Fruit fly (Drosophila melanogaster) whole organism, embryonic: Measurements from ENCODE around the gene p-cup.
A peak's percentile ranks its signal among the peaks of the same experiment; 100 is the strongest.

Source experiments
- Abd-B ChIP-seq: fragments of 200-800 bp; sonication (Bioruptor generic); optimal IDR thresholded peaks from 2 replicates; lab custom pipeline; 2018; ENCODE audit warnings: missing biosample characterization, mild to moderate bottlenecking, missing genetic modification characterization, moderate library complexity
- Ada2b ChIP-seq: fragments of 200-800 bp; sonication (Bioruptor generic); IDR thresholded peaks from 2 replicates; pipeline ENCODE4 v1.3.6; 2022; ENCODE audit warnings: missing biosample characterization, missing genetic modification characterization
- Asciz ChIP-seq: fragments of 200-800 bp; sonication (Bioruptor generic); optimal IDR thresholded peaks from 2 replicates; lab custom pipeline; 2017; ENCODE audit warnings: missing biosample characterization, mild to moderate bottlenecking, missing genetic modification characterization, missing genetic modification reagents
- BEAF-32 ChIP-seq: fragments of 200-800 bp; sonication (Bioruptor generic); optimal IDR thresholded peaks from 3 replicates; lab custom pipeline; 2017; ENCODE audit warnings: missing biosample characterization, missing genetic modification characterization, mild to moderate bottlenecking, moderate library complexity, missing genetic modification reagents
- Blimp-1 ChIP-seq: fragments of 200-800 bp; sonication (Bioruptor generic); optimal IDR thresholded peaks from 3 replicates; lab custom pipeline; 2018; ENCODE audit warnings: missing biosample characterization, missing genetic modification characterization, mild to moderate bottlenecking, moderate library complexity, missing genetic modification reagents
- C15 ChIP-seq: fragments of 200-800 bp; sonication (Bioruptor generic); IDR thresholded peaks from 3 replicates; pipeline ENCODE4 v1.3.6; 2022; ENCODE audit warnings: missing biosample characterization, missing genetic modification characterization
- CG10321 ChIP-seq: fragments of 200-800 bp; sonication (Bioruptor generic); IDR thresholded peaks from 2 replicates; pipeline ENCODE4 v1.3.6; 2022; ENCODE audit warnings: missing biosample characterization, missing genetic modification characterization
- CG10654 ChIP-seq: fragments of 200-800 bp; sonication (Bioruptor generic); optimal IDR thresholded peaks from 2 replicates; lab custom pipeline; 2016; ENCODE audit warnings: missing biosample characterization, missing genetic modification characterization
- CG10979 ChIP-seq: fragments of 200-800 bp; sonication (Bioruptor generic); optimal IDR thresholded peaks from 2 replicates; lab custom pipeline; 2018; ENCODE audit warnings: missing biosample characterization, mild to moderate bottlenecking, missing genetic modification characterization, moderate library complexity
- CG14667 ChIP-seq: fragments of 200-800 bp; sonication (Bioruptor generic); IDR thresholded peaks from 2 replicates; pipeline ENCODE4 v1.3.6; 2022; ENCODE audit warnings: missing biosample characterization, missing genetic modification characterization
- CG14710 ChIP-seq: fragments of 200-800 bp; sonication (Bioruptor generic); optimal IDR thresholded peaks from 3 replicates; lab custom pipeline; 2019; ENCODE audit warnings: missing biosample characterization, mild to moderate bottlenecking, missing genetic modification characterization, moderate library complexity
- CG15073 ChIP-seq: fragments of 200-800 bp; sonication (Bioruptor generic); optimal IDR thresholded peaks from 2 replicates; lab custom pipeline; 2016; ENCODE audit warnings: missing biosample characterization, missing genetic modification characterization
- CG15696 ChIP-seq: fragments of 200-800 bp; sonication (Bioruptor generic); optimal IDR thresholded peaks from 2 replicates; lab custom pipeline; 2019; ENCODE audit warnings: missing biosample characterization, mild to moderate bottlenecking, missing genetic modification characterization, moderate library complexity
- CG17829 ChIP-seq: fragments of 200-800 bp; optimal IDR thresholded peaks from 2 replicates; lab custom pipeline; 2019; ENCODE audit warnings: missing biosample characterization, mild to moderate bottlenecking, missing genetic modification characterization, moderate library complexity
- CG18599 ChIP-seq: fragments of 200-800 bp; sonication (Bioruptor generic); optimal IDR thresholded peaks from 3 replicates; lab custom pipeline; 2017; ENCODE audit warnings: missing biosample characterization, missing genetic modification characterization, mild to moderate bottlenecking, moderate library complexity, missing genetic modification reagents
- CG2199 ChIP-seq: fragments of 200-800 bp; sonication (Bioruptor generic); IDR thresholded peaks from 3 replicates; pipeline ENCODE4 v1.3.6; 2022; ENCODE audit warnings: missing biosample characterization, missing genetic modification characterization
- CG2712 ChIP-seq: fragments of 200-800 bp; optimal IDR thresholded peaks from 3 replicates; lab custom pipeline; 2019; ENCODE audit warnings: missing biosample characterization, mild to moderate bottlenecking, missing genetic modification characterization, moderate library complexity
- CG30403 ChIP-seq: fragments of 200-800 bp; sonication (Bioruptor generic); optimal IDR thresholded peaks from 3 replicates; lab custom pipeline; 2016; ENCODE audit warnings: missing biosample characterization, missing genetic modification characterization
- CG30431 ChIP-seq: fragments of 200-800 bp; sonication (Bioruptor generic); optimal IDR thresholded peaks from 2 replicates; lab custom pipeline; 2017; ENCODE audit warnings: missing biosample characterization, missing genetic modification characterization
- CG31224 ChIP-seq: fragments of 200-800 bp; sonication (Bioruptor generic); IDR thresholded peaks from 2 replicates; pipeline ENCODE4 v1.3.6; 2022; ENCODE audit warnings: missing biosample characterization, missing genetic modification characterization
- CG33557 ChIP-seq: fragments of 200-800 bp; sonication (Bioruptor generic); optimal IDR thresholded peaks from 2 replicates; lab custom pipeline; 2019; ENCODE audit warnings: missing biosample characterization, mild to moderate bottlenecking, missing genetic modification characterization, moderate library complexity
- CG3407 ChIP-seq: fragments of 200-800 bp; sonication (Bioruptor generic); optimal IDR thresholded peaks from 2 replicates; lab custom pipeline; 2018; ENCODE audit warnings: missing biosample characterization, mild to moderate bottlenecking, missing genetic modification characterization
- CG7556 ChIP-seq: fragments of 200-800 bp; sonication (Bioruptor generic); optimal IDR thresholded peaks from 2 replicates; lab custom pipeline; 2017; ENCODE audit warnings: missing biosample characterization, mild to moderate bottlenecking, missing genetic modification characterization
- CG8924 ChIP-seq: fragments of 200-800 bp; optimal IDR thresholded peaks from 3 replicates; lab custom pipeline; 2019; ENCODE audit warnings: missing biosample characterization, mild to moderate bottlenecking, missing genetic modification characterization, moderate library complexity
- CG9609 ChIP-seq: fragments of 200-800 bp; sonication (Bioruptor generic); optimal IDR thresholded peaks from 3 replicates; lab custom pipeline; 2016; ENCODE audit warnings: missing biosample characterization, missing genetic modification characterization
- CG9727 ChIP-seq: fragments of 200-800 bp; sonication (Bioruptor generic); optimal IDR thresholded peaks from 3 replicates; lab custom pipeline; 2017; ENCODE audit warnings: missing biosample characterization, mild to moderate bottlenecking, missing genetic modification characterization
- CTCF ChIP-seq: fragments of 200-800 bp; sonication (Bioruptor generic); optimal IDR thresholded peaks from 2 replicates; lab custom pipeline; 2017; ENCODE audit warnings: missing biosample characterization, mild to moderate bottlenecking, missing genetic modification characterization, moderate library complexity
- Camta ChIP-seq: fragments of 200-800 bp; sonication (Bioruptor generic); optimal IDR thresholded peaks from 2 replicates; lab custom pipeline; 2016; ENCODE audit warnings: missing biosample characterization, missing genetic modification characterization
- CoRest ChIP-seq: fragments of 200-800 bp; sonication (Bioruptor generic); optimal IDR thresholded peaks from 3 replicates; lab custom pipeline; 2018; ENCODE audit warnings: missing biosample characterization, mild to moderate bottlenecking, missing genetic modification characterization, moderate library complexity
- CrebB ChIP-seq: fragments of 200-800 bp; sonication (Bioruptor generic); optimal IDR thresholded peaks from 3 replicates; lab custom pipeline; 2018; ENCODE audit warnings: missing biosample characterization, mild to moderate bottlenecking, missing genetic modification characterization
- D19B ChIP-seq: fragments of 200-800 bp; sonication (Bioruptor generic); optimal IDR thresholded peaks from 2 replicates; lab custom pipeline; 2017; ENCODE audit warnings: missing biosample characterization, mild to moderate bottlenecking, missing genetic modification characterization
- Med ChIP-seq: fragments of 200-800 bp; sonication (Bioruptor generic); peaks from one replicate; lab custom pipeline; 2016; ENCODE audit warnings: missing biosample characterization, missing genetic modification characterization, mild to moderate bottlenecking, inconsistent platforms, moderate library complexity
- Nf-YA ChIP-seq: fragments of 200-800 bp; sonication (Bioruptor generic); IDR thresholded peaks from 2 replicates; pipeline ENCODE4 v1.3.6; 2022; ENCODE audit warnings: missing biosample characterization, missing genetic modification characterization
- Ptx1 ChIP-seq: fragments of 200-800 bp; sonication (Bioruptor generic); IDR thresholded peaks from 2 replicates; pipeline ENCODE4 v1.3.6; 2022; ENCODE audit warnings: missing biosample characterization, missing genetic modification characterization
- ab ChIP-seq: fragments of 200-800 bp; sonication (Bioruptor generic); optimal IDR thresholded peaks from 2 replicates; lab custom pipeline; 2016; ENCODE audit warnings: missing biosample characterization, missing genetic modification characterization
- ara ChIP-seq: fragments of 200-800 bp; sonication (Bioruptor generic); IDR thresholded peaks from 2 replicates; pipeline ENCODE4 v1.3.6; 2022; ENCODE audit warnings: missing biosample characterization, missing genetic modification characterization
- az2 ChIP-seq: fragments of 200-800 bp; sonication (Bioruptor generic); optimal IDR thresholded peaks from 3 replicates; lab custom pipeline; 2016; ENCODE audit warnings: missing biosample characterization, missing genetic modification characterization
- bsh ChIP-seq, 2 experiments: fragments of 200-800 bp; sonication (Bioruptor generic); optimal IDR thresholded peaks; 2 replicates each; lab custom pipeline; 2017 to 2018; ENCODE audit warnings: mild to moderate bottlenecking in 2 of 2, missing biosample characterization in 2 of 2, missing genetic modification characterization in 2 of 2, moderate library complexity in 1 of 2
- cg ChIP-seq: fragments of 200-800 bp; sonication (Bioruptor generic); optimal IDR thresholded peaks from 3 replicates; lab custom pipeline; 2019; ENCODE audit warnings: missing biosample characterization, mild to moderate bottlenecking, missing genetic modification characterization, moderate library complexity
- danr ChIP-seq: fragments of 200-800 bp; sonication (Bioruptor generic); IDR thresholded peaks from 2 replicates; pipeline ENCODE4 v1.3.6; 2022; ENCODE audit warnings: missing biosample characterization, missing genetic modification characterization
- dmrt11E ChIP-seq: fragments of 200-800 bp; sonication (Bioruptor generic); optimal IDR thresholded peaks from 3 replicates; lab custom pipeline; 2018; ENCODE audit warnings: missing biosample characterization, mild to moderate bottlenecking, missing genetic modification characterization, moderate library complexity
- fd3F ChIP-seq: fragments of 200-800 bp; sonication (Bioruptor generic); optimal IDR thresholded peaks from 2 replicates; lab custom pipeline; 2018; ENCODE audit warnings: missing biosample characterization, mild to moderate bottlenecking, missing genetic modification characterization, moderate library complexity
- gem ChIP-seq: fragments of 200-800 bp; sonication (Bioruptor generic); optimal IDR thresholded peaks from 2 replicates; lab custom pipeline; 2019; ENCODE audit warnings: missing biosample characterization, mild to moderate bottlenecking, missing genetic modification characterization, moderate library complexity
- grau ChIP-seq: fragments of 200-800 bp; optimal IDR thresholded peaks from 3 replicates; lab custom pipeline; 2019; ENCODE audit warnings: missing biosample characterization, mild to moderate bottlenecking, missing genetic modification characterization, moderate library complexity
- prd ChIP-seq, 3 experiments: fragments of >200 bp in 2 of 3; fragments of 200-800 bp in 1 of 3; sonication (Bioruptor generic) in 1 of 3; optimal IDR thresholded peaks in 2 of 3; IDR thresholded peaks in 1 of 3; 2 replicates in 2 of 3; 3 replicates in 1 of 3; pipeline versions ENCODE4 v1.3.6 to Lab custom; 2017 to 2022; ENCODE audit warnings: missing biosample characterization in 1 of 3, missing genetic modification characterization in 1 of 3
- ro ChIP-seq: fragments of 200-800 bp; sonication (Bioruptor generic); IDR thresholded peaks from 2 replicates; pipeline ENCODE4 v1.3.6; 2022; ENCODE audit warnings: missing biosample characterization, missing genetic modification characterization
- sc ChIP-seq, 3 experiments: fragments of >200 bp in 2 of 3; fragments of 200-800 bp in 1 of 3; sonication (Bioruptor generic) in 1 of 3; optimal IDR thresholded peaks; 2 replicates in 2 of 3; 3 replicates in 1 of 3; lab custom pipeline; 2017; ENCODE audit warnings: mild to moderate bottlenecking in 1 of 3, missing biosample characterization in 1 of 3, missing genetic modification characterization in 1 of 3, missing genetic modification reagents in 1 of 3
- vnd ChIP-seq: fragments of 200-800 bp; sonication (Bioruptor generic); IDR thresholded peaks from 3 replicates; pipeline ENCODE4 v1.3.6; 2022; ENCODE audit warnings: missing biosample characterization, missing genetic modification characterization; ENCODE audit not compliant: partially characterized antibody

p-cup gene

DNA sequence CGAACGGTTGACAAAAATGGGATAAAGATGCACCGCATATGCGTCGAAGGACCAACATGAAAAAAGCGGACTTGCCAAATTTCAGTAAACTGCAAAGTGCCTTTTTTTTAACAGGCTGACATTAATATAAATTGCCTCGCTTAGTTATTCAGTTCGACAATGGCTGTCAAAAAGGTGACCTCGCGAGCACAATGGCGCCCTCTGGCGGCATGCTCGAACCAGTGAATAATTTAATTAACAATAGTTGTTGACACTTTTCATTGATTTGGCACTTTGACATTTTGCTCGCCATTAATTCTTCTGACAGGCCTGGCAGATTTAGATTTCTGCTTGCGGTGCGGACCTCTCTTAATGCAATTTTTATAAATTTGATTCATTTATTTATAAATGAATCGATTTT lies 23.9 kb upstream of the p-cup start:
- TF ChIP-seq ara (GFP tag; lab: Robert Waterston, UW) (no peak), CG18599 (GFP tag; lab: Kevin White, UChicago) (no peak), Camta (no peak), Med (GFP tag; lab: Kevin White, UChicago) (peak; percentile 19), C15 (GFP tag; lab: Robert Waterston, UW) (no peak), CG2199 (GFP tag; lab: Robert Waterston, UW) (no peak), CTCF (GFP tag; lab: Kevin White, UChicago) (peak; percentile 86), Nf-YA (no peak), CG10654 (GFP tag; lab: Kevin White, UChicago) (no peak)

DNA sequence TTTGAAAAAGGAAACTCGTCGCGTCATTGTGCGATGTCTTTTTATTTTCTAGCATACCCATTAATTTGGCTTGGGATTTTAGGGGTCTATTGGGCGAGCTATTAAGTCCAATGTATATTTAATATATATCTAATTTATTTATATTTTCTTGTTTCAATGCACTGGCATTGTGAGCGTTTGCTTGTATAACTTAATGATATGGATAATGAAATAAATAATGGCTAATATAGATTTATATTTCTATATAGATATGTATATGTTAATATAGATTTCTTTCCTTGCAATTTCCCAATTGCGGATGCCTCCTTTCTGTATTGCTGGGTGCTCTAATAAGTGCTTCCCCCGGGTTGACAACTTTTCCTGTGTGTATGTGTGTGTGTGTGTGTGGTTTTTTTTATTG lies 23.0 kb upstream of the p-cup start:
- peak; percentile 20 for TF ChIP-seq cg (GFP tag; lab: Kevin White, UChicago)
- TF ChIP-seq CG10979 (tag; lab: Kevin White, UChicago): peak; percentile 69
- peak; percentile 40 for TF ChIP-seq CoRest
- peak; percentile 65 for TF ChIP-seq gem (tag; lab: Kevin White, UChicago)
- peak; percentile 58 for TF ChIP-seq CG8924 (tag; lab: Kevin White, UChicago)
- TF ChIP-seq ara (GFP tag; lab: Robert Waterston, UW): 0 out of 2 replicates have a peak, but pooled peaks have one; percentile 4
- peak; percentile 2 for TF ChIP-seq CG30403
- peak; percentile 53 for TF ChIP-seq CG17829 (tag; lab: Kevin White, UChicago)
- no peak for TF ChIP-seq Ada2b (GFP tag; lab: Robert Waterston, UW)
- TF ChIP-seq CG10321 (GFP tag; lab: Robert Waterston, UW): no peak
- no peak for TF ChIP-seq prd (optimal IDR thresholded peaks at IDR 0.05; lab: Kevin White, UChicago)
- peak; percentile 10; the same call in 1 of the 3 replicates for TF ChIP-seq prd (GFP tag; IDR thresholded peaks at IDR 0.05; lab: Robert Waterston, UW)
- TF ChIP-seq CG14710 (tag; lab: Kevin White, UChicago): peak; percentile 54
- TF ChIP-seq CG15073 (GFP tag; lab: Kevin White, UChicago): no peak
- TF ChIP-seq CG33557: peak; percentile 14
- TF ChIP-seq ro (GFP tag; lab: Robert Waterston, UW): peak; percentile 10; the same call in 1 of the 2 replicates
- no peak for TF ChIP-seq CG14667 (GFP tag; lab: Robert Waterston, UW)
- peak; percentile 82 for TF ChIP-seq dmrt11E (tag; lab: Kevin White, UChicago)
- no peak for TF ChIP-seq Asciz
- TF ChIP-seq ab (GFP tag; lab: Kevin White, UChicago): no peak
- no peak for TF ChIP-seq CG9609 (GFP tag; lab: Kevin White, UChicago)
- peak; percentile 37 for TF ChIP-seq CG9727 (GFP tag; lab: Kevin White, UChicago)
- no peak for TF ChIP-seq BEAF-32 (GFP tag; lab: Kevin White, UChicago)
- 0 out of 2 replicates have a peak, but pooled peaks have one; percentile 8 for TF ChIP-seq Ptx1 (GFP tag; lab: Robert Waterston, UW)
- TF ChIP-seq CG7556 (GFP tag; lab: Kevin White, UChicago): peak; percentile 27
- TF ChIP-seq D19B: peak; percentile 21
- TF ChIP-seq CrebB (tag; lab: Kevin White, UChicago): no peak
- TF ChIP-seq sc (optimal IDR thresholded peaks at IDR 0.05; lab: Kevin White, UChicago): no peak
- peak; percentile 43 for TF ChIP-seq sc (GFP tag; optimal IDR thresholded peaks at IDR 0.05; lab: Kevin White, UChicago)
- no peak for TF ChIP-seq CTCF (GFP tag; lab: Kevin White, UChicago)
- peak; percentile 51 for TF ChIP-seq grau (tag; lab: Kevin White, UChicago)
- TF ChIP-seq CG31224 (GFP tag; lab: Robert Waterston, UW): no peak
- peak; percentile 32 for TF ChIP-seq Abd-B (GFP tag; lab: Kevin White, UChicago)
- TF ChIP-seq CG30431 (GFP tag; lab: Kevin White, UChicago): peak; percentile 39
- TF ChIP-seq CG15696 (tag; lab: Kevin White, UChicago): peak; percentile 26
- TF ChIP-seq danr: no peak
- no peak for TF ChIP-seq vnd (GFP tag; lab: Robert Waterston, UW)
- peak; percentile 78 for TF ChIP-seq CG2712
- TF ChIP-seq Blimp-1 (GFP tag; lab: Kevin White, UChicago): peak; percentile 49
- no peak for TF ChIP-seq CG3407 (GFP tag; lab: Kevin White, UChicago)
- peak; percentile 38 to 66 for TF ChIP-seq bsh (GFP tag; optimal IDR thresholded peaks at IDR 0.05; lab: Kevin White, UChicago)
- peak; percentile 9 for TF ChIP-seq az2
- no peak for TF ChIP-seq fd3F (GFP tag; lab: Kevin White, UChicago)
